Fruit fly (Drosophila melanogaster) whole organism, embryonic: ENCODE data around the gene bsk.

Experiments used
- Atf3 ChIP-seq: fragments of 200-800 bp; sonication (Bioruptor generic); optimal IDR thresholded peaks from 3 replicates; lab custom pipeline; 2016; ENCODE audit warnings: missing biosample characterization, missing genetic modification characterization
- Awh ChIP-seq: fragments of 200-800 bp; sonication (Bioruptor generic); IDR thresholded peaks from 2 replicates; pipeline ENCODE4, ENCODE4 v1.3.6; 2022; ENCODE audit warnings: missing biosample characterization, missing genetic modification characterization
- CG10462 ChIP-seq: fragments of 200-800 bp; sonication (Bioruptor generic); optimal IDR thresholded peaks from 2 replicates; lab custom pipeline; 2016; ENCODE audit warnings: missing biosample characterization, missing genetic modification characterization
- CG11085 ChIP-seq: fragments of 200-800 bp; sonication (Bioruptor generic); IDR thresholded peaks from 2 replicates; pipeline ENCODE4 v1.3.6; 2022; ENCODE audit warnings: missing biosample characterization, missing genetic modification characterization
- CG12659 ChIP-seq: fragments of 200-800 bp; sonication (Bioruptor generic); optimal IDR thresholded peaks from 3 replicates; lab custom pipeline; 2017; ENCODE audit warnings: mild to moderate bottlenecking, missing biosample characterization, missing genetic modification reagents, missing genetic modification characterization
- CG13296 ChIP-seq: fragments of 200-800 bp; sonication (Bioruptor generic); optimal IDR thresholded peaks from 3 replicates; lab custom pipeline; 2018; ENCODE audit warnings: missing biosample characterization, mild to moderate bottlenecking, missing genetic modification characterization
- CG13624 ChIP-seq: fragments of 200-800 bp; sonication (Bioruptor generic); optimal IDR thresholded peaks from 2 replicates; lab custom pipeline; 2016; ENCODE audit warnings: missing biosample characterization, missing genetic modification characterization
- CG14050 ChIP-seq: fragments of 200-800 bp; sonication (Bioruptor generic); IDR thresholded peaks from 3 replicates; pipeline ENCODE4 v1.3.6; 2022; ENCODE audit warnings: missing biosample characterization, missing genetic modification characterization
- CG2712 ChIP-seq: fragments of 200-800 bp; optimal IDR thresholded peaks from 3 replicates; lab custom pipeline; 2019; ENCODE audit warnings: missing biosample characterization, mild to moderate bottlenecking, missing genetic modification characterization, moderate library complexity
- CG34422 ChIP-seq: fragments of 200-800 bp; sonication (Bioruptor generic); IDR thresholded peaks from 3 replicates; pipeline ENCODE4 v1.3.6; 2022; ENCODE audit warnings: missing biosample characterization, missing genetic modification characterization
- CG4360 ChIP-seq: fragments of 200-800 bp; sonication (Bioruptor generic); IDR thresholded peaks from 2 replicates; pipeline ENCODE4 v1.3.6; 2022; ENCODE audit warnings: missing biosample characterization, missing genetic modification characterization
- CG6175 ChIP-seq: fragments of 200-800 bp; sonication (Bioruptor generic); IDR thresholded peaks from 3 replicates; pipeline ENCODE4 v1.3.6; 2022; ENCODE audit warnings: missing biosample characterization, missing genetic modification characterization
- CG6683 ChIP-seq: fragments of 200-800 bp; sonication (Bioruptor generic); optimal IDR thresholded peaks from 2 replicates; lab custom pipeline; 2017; ENCODE audit warnings: missing biosample characterization, mild to moderate bottlenecking, missing genetic modification characterization, missing genetic modification reagents
- CG7372 ChIP-seq: fragments of 200-800 bp; sonication (Bioruptor generic); IDR thresholded peaks from 2 replicates; pipeline ENCODE4 v1.3.6; 2022; ENCODE audit warnings: missing biosample characterization, missing genetic modification characterization
- CG8290 ChIP-seq, 3 experiments: fragments of 200-800 bp; sonication (Bioruptor generic); optimal IDR thresholded peaks; 2 replicates each; lab custom pipeline; 2016 to 2019; ENCODE audit warnings: missing biosample characterization in 3 of 3, missing genetic modification characterization in 3 of 3, mild to moderate bottlenecking in 2 of 3, moderate library complexity in 1 of 3
- CG8924 ChIP-seq: fragments of 200-800 bp; optimal IDR thresholded peaks from 3 replicates; lab custom pipeline; 2019; ENCODE audit warnings: missing biosample characterization, mild to moderate bottlenecking, missing genetic modification characterization, moderate library complexity
- CG8944 ChIP-seq: fragments of 200-800 bp; sonication (Bioruptor generic); optimal IDR thresholded peaks from 3 replicates; lab custom pipeline; 2016; ENCODE audit warnings: missing biosample characterization, missing genetic modification characterization
- ERR ChIP-seq: fragments of 200-800 bp; sonication (Bioruptor generic); optimal IDR thresholded peaks from 2 replicates; lab custom pipeline; 2016; ENCODE audit warnings: missing biosample characterization, missing genetic modification characterization
- H15 ChIP-seq: fragments of 200-800 bp; sonication (Bioruptor generic); IDR thresholded peaks from 3 replicates; pipeline ENCODE4 v1.3.6; 2022; ENCODE audit warnings: missing biosample characterization, missing genetic modification characterization
- HHEX ChIP-seq: fragments of 200-800 bp; sonication (Bioruptor generic); optimal IDR thresholded peaks from 3 replicates; lab custom pipeline; 2017; ENCODE audit warnings: missing biosample characterization, mild to moderate bottlenecking, missing genetic modification characterization, missing genetic modification reagents
- Hey ChIP-seq: fragments of 200-800 bp; sonication (Bioruptor generic); optimal IDR thresholded peaks from 3 replicates; lab custom pipeline; 2018; ENCODE audit warnings: missing biosample characterization, mild to moderate bottlenecking, missing genetic modification characterization
- Hr78 ChIP-seq, 2 experiments: fragments of 200-800 bp in 1 of 2; fragments of >200 bp in 1 of 2; sonication (Bioruptor generic) in 1 of 2; optimal IDR thresholded peaks; 2 replicates each; lab custom pipeline; 2017 to 2019; ENCODE audit warnings: missing biosample characterization in 2 of 2, missing genetic modification characterization in 2 of 2, mild to moderate bottlenecking in 1 of 2, moderate library complexity in 1 of 2
- Lhr ChIP-seq: fragments of 200-800 bp; sonication (Bioruptor generic); optimal IDR thresholded peaks from 3 replicates; lab custom pipeline; 2017; ENCODE audit warnings: mild to moderate bottlenecking, missing biosample characterization, missing genetic modification reagents, missing genetic modification characterization
- Optix ChIP-seq: fragments of 200-800 bp; sonication (Bioruptor generic); IDR thresholded peaks from 3 replicates; pipeline ENCODE4 v1.3.6; 2022; ENCODE audit warnings: missing biosample characterization, missing genetic modification characterization
- Pdp1 ChIP-seq, 2 experiments: fragments of 200-800 bp; sonication (Bioruptor generic); optimal IDR thresholded peaks; 3 replicates each; lab custom pipeline; 2016; ENCODE audit warnings: missing biosample characterization in 2 of 2, missing genetic modification characterization in 2 of 2, mild to moderate bottlenecking in 1 of 2, moderate library complexity in 1 of 2
- Ravus ChIP-seq: fragments of 200-800 bp; sonication (Bioruptor generic); IDR thresholded peaks from 2 replicates; pipeline ENCODE4 v1.3.6; 2022; ENCODE audit warnings: missing biosample characterization, missing genetic modification characterization
- Sox100B ChIP-seq: fragments of 200-800 bp; sonication (Bioruptor generic); optimal IDR thresholded peaks from 3 replicates; lab custom pipeline; 2018; ENCODE audit warnings: missing biosample characterization, mild to moderate bottlenecking, missing genetic modification characterization
- Ssrp ChIP-seq: fragments of 200-800 bp; sonication (Bioruptor generic); optimal IDR thresholded peaks from 2 replicates; lab custom pipeline; 2018; ENCODE audit warnings: missing biosample characterization, mild to moderate bottlenecking, missing genetic modification characterization, moderate library complexity
- Tbp ChIP-seq: fragments of >200 bp; optimal IDR thresholded peaks from 2 replicates; lab custom pipeline; 2018; ENCODE audit warnings: missing biosample characterization, missing genetic modification characterization
- Usf ChIP-seq: fragments of 200-800 bp; sonication (Bioruptor generic); optimal IDR thresholded peaks from 2 replicates; lab custom pipeline; 2017; ENCODE audit warnings: missing genotype, missing biosample characterization, missing genetic modification characterization
- chn ChIP-seq: fragments of 200-800 bp; sonication (Bioruptor generic); optimal IDR thresholded peaks from 2 replicates; lab custom pipeline; 2016; ENCODE audit warnings: missing biosample characterization, missing genetic modification characterization
- crol ChIP-seq: fragments of 200-800 bp; sonication (Bioruptor generic); IDR thresholded peaks from 2 replicates; pipeline ENCODE4 v1.3.6; 2022; ENCODE audit warnings: missing biosample characterization, missing genetic modification characterization
- da ChIP-seq: fragments of 200-800 bp; sonication (Bioruptor generic); optimal IDR thresholded peaks from 2 replicates; lab custom pipeline; 2016; ENCODE audit warnings: missing biosample characterization, missing genetic modification characterization
- dati ChIP-seq: fragments of 200-800 bp; sonication (Bioruptor generic); IDR thresholded peaks from 2 replicates; pipeline ENCODE4 v1.3.6; 2022; ENCODE audit warnings: missing biosample characterization, missing genetic modification characterization
- emc ChIP-seq: fragments of 200-800 bp; sonication (Bioruptor generic); optimal IDR thresholded peaks from 2 replicates; lab custom pipeline; 2016; ENCODE audit warnings: missing biosample characterization, missing genetic modification characterization
- en ChIP-seq: fragments of 200-800 bp; sonication (Bioruptor generic); optimal IDR thresholded peaks from 2 replicates; lab custom pipeline; 2016; ENCODE audit warnings: missing biosample characterization, missing genetic modification characterization
- esg ChIP-seq: fragments of 200-800 bp; sonication (Bioruptor generic); conservative IDR thresholded peaks from 2 replicates; pipeline ENCODE4 v1.3.6; 2022; ENCODE audit warnings: missing biosample characterization, missing genetic modification characterization
- gfzf ChIP-seq: fragments of 200-800 bp; sonication (Bioruptor generic); optimal IDR thresholded peaks from 2 replicates; lab custom pipeline; 2016; ENCODE audit warnings: missing biosample characterization, mild to moderate bottlenecking, missing genetic modification characterization, moderate library complexity
- lab ChIP-seq: fragments of 200-800 bp; sonication (Bioruptor generic); optimal IDR thresholded peaks from 3 replicates; lab custom pipeline; 2017; ENCODE audit warnings: missing biosample characterization, missing genetic modification characterization, mild to moderate bottlenecking, moderate library complexity, missing genetic modification reagents
- mam ChIP-seq: fragments of 200-800 bp; sonication (Bioruptor generic); optimal IDR thresholded peaks from 3 replicates; lab custom pipeline; 2016; ENCODE audit warnings: missing biosample characterization, missing genetic modification characterization
- mld ChIP-seq: fragments of 200-800 bp; sonication (Bioruptor generic); IDR thresholded peaks from 3 replicates; pipeline ENCODE4 v1.3.6; 2022; ENCODE audit warnings: missing biosample characterization, missing genetic modification characterization; ENCODE audit not compliant: partially characterized antibody
- nerfin-2 ChIP-seq: fragments of 200-800 bp; sonication (Bioruptor generic); IDR thresholded peaks from 2 replicates; pipeline ENCODE4 v1.3.6; 2022; ENCODE audit warnings: missing biosample characterization, missing genetic modification characterization; ENCODE audit not compliant: partially characterized antibody
- pita ChIP-seq: fragments of 200-800 bp; sonication (Bioruptor generic); optimal IDR thresholded peaks from 2 replicates; lab custom pipeline; 2017; ENCODE audit warnings: missing biosample characterization, mild to moderate bottlenecking, missing genetic modification characterization
- pros ChIP-seq: fragments of 200-800 bp; sonication (Bioruptor generic); optimal IDR thresholded peaks from 3 replicates; lab custom pipeline; 2019; ENCODE audit warnings: missing biosample characterization, mild to moderate bottlenecking, missing genetic modification characterization, moderate library complexity
- ro ChIP-seq: fragments of 200-800 bp; sonication (Bioruptor generic); IDR thresholded peaks from 2 replicates; pipeline ENCODE4 v1.3.6; 2022; ENCODE audit warnings: missing biosample characterization, missing genetic modification characterization
- run ChIP-seq: fragments of 200-800 bp; sonication (Bioruptor generic); optimal IDR thresholded peaks from 3 replicates; lab custom pipeline; 2018; ENCODE audit warnings: missing biosample characterization, mild to moderate bottlenecking, missing genetic modification characterization
- sens ChIP-seq: fragments of 200-800 bp; sonication (Bioruptor generic); peaks from one replicate; lab custom pipeline; 2016; ENCODE audit warnings: missing biosample characterization, missing genetic modification characterization
- tna ChIP-seq: fragments of 200-800 bp; sonication (Bioruptor generic); IDR thresholded peaks from 2 replicates; pipeline ENCODE4 v1.3.6; 2022; ENCODE audit warnings: missing biosample characterization, missing genetic modification characterization; ENCODE audit not compliant: partially characterized antibody
- zen2 ChIP-seq: fragments of 200-800 bp; sonication (Bioruptor generic); IDR thresholded peaks from 3 replicates; pipeline ENCODE4 v1.3.6; 2022; ENCODE audit warnings: missing biosample characterization, missing genetic modification characterization; ENCODE audit not compliant: partially characterized antibody

The bsk gene

DNA sequence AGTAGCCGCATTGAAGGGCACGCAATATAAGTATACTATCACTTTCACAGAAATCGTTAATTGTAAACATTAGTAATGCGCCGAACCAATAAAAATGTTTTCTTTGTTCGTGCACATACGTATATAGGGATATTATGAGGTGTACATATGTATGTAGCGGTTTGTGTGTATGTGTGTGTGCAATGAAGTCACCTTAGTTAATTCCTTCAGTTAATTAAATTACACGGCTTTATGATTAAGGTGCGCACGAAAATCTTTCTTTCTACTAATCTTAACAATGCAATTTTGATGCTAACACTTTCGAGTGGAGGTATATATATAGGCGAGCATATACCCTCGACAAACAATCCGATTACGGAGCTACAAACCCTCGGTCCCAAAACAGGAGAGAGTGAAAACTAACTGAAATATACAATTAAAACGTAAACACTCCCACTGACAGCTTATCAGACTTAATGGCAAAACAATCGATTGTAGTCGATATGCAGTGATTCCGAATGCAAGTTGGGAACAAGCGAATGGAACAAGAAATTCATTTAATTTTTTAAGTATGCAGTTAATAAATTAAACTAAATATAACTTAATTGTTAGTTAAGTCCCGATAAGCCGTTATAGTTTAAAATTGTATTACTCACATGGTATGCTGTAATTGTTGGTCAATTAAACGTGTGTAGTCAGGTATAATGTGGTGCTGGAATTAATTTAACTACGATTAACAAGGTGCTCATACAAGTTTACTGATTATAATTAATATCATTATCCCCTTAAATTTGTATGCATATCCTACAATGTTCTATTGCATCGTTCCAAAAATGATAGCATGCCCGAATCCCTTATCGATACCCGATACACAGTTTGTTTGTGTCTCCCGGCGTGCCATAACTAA is 29.6 kb downstream of the bsk start, which contains the start of the genes Npc1a and Prosalpha6 (continued):
- no peak for TF ChIP-seq Sox100B
- no peak for TF ChIP-seq da (GFP tag; lab: Kevin White, UChicago)
- peak; percentile 9 to 40 for TF ChIP-seq Pdp1 (GFP tag; optimal IDR thresholded peaks at IDR 0.05; lab: Kevin White, UChicago)
- no peak for TF ChIP-seq esg (GFP tag; lab: Robert Waterston, UW)
- peak; percentile 8 for TF ChIP-seq gfzf (GFP tag; lab: Kevin White, UChicago)
- no peak for TF ChIP-seq CG7372
- TF ChIP-seq CG14050 (GFP tag; lab: Robert Waterston, UW): no peak
- TF ChIP-seq Atf3: no peak
- TF ChIP-seq CG6683 (GFP tag; lab: Kevin White, UChicago): no peak
- no peak for TF ChIP-seq ro (GFP tag; lab: Robert Waterston, UW)
- TF ChIP-seq CG8944 (GFP tag; lab: Kevin White, UChicago): no peak
- peak; percentile 1 for TF ChIP-seq mam (GFP tag; lab: Kevin White, UChicago)
- no peak for TF ChIP-seq CG4360 (GFP tag; lab: Robert Waterston, UW)
- 0 out of 2 replicates have a peak, but pooled peaks have one; percentile 27 for TF ChIP-seq nerfin-2 (GFP tag; lab: Robert Waterston, UW)
- no peak for TF ChIP-seq Optix
- TF ChIP-seq Usf (GFP tag; lab: Kevin White, UChicago): no peak
- no peak for TF ChIP-seq HHEX (GFP tag; lab: Kevin White, UChicago)
- TF ChIP-seq H15: no peak
- no peak for TF ChIP-seq tna (GFP tag; lab: Robert Waterston, UW)
- no peak for TF ChIP-seq Ravus
- no peak for TF ChIP-seq CG6175 (GFP tag; lab: Robert Waterston, UW)
- peak; percentile 77 for TF ChIP-seq CG8290 (GFP tag; optimal IDR thresholded peaks at IDR 0.05; lab: Kevin White, UChicago)
- peak; percentile 72 to 82 for TF ChIP-seq CG8290 (tag; optimal IDR thresholded peaks at IDR 0.05; lab: Kevin White, UChicago)
- TF ChIP-seq emc (GFP tag; lab: Kevin White, UChicago): no peak
- TF ChIP-seq CG13624 (GFP tag; lab: Kevin White, UChicago): no peak
- TF ChIP-seq lab (GFP tag; lab: Kevin White, UChicago): no peak
- TF ChIP-seq dati (GFP tag; lab: Robert Waterston, UW): no peak
- TF ChIP-seq CG12659 (GFP tag; lab: Kevin White, UChicago): peak; percentile 63
- TF ChIP-seq Ssrp: no peak
- TF ChIP-seq run (tag; lab: Kevin White, UChicago): no peak
- TF ChIP-seq Hey (tag; lab: Kevin White, UChicago): no peak
- no peak for TF ChIP-seq Hr78 (GFP tag; optimal IDR thresholded peaks at IDR 0.05; lab: Kevin White, UChicago)
- TF ChIP-seq CG13296 (GFP tag; lab: Kevin White, UChicago): no peak
- TF ChIP-seq mld: no peak
- TF ChIP-seq CG10462 (GFP tag; lab: Kevin White, UChicago): no peak
- no peak for TF ChIP-seq pita (GFP tag; lab: Kevin White, UChicago)
- no peak for TF ChIP-seq chn (GFP tag; lab: Kevin White, UChicago)
- no peak for TF ChIP-seq crol
- no peak for TF ChIP-seq pros (GFP tag; lab: Kevin White, UChicago)
- TF ChIP-seq Lhr (GFP tag; lab: Kevin White, UChicago): peak; percentile 33
- peak; percentile 47 for TF ChIP-seq CG8924
- TF ChIP-seq CG11085 (GFP tag; lab: Robert Waterston, UW): no peak
- TF ChIP-seq CG2712 (tag; lab: Kevin White, UChicago): peak; percentile 51
- TF ChIP-seq en (GFP tag; lab: Kevin White, UChicago): no peak
- peak; percentile 34; the same call in 1 of the 3 replicates for TF ChIP-seq CG34422 (GFP tag; lab: Robert Waterston, UW)
- no peak for TF ChIP-seq Tbp
- peak; percentile 77 for TF ChIP-seq sens (GFP tag; lab: Kevin White, UChicago)
- TF ChIP-seq ERR (GFP tag; lab: Kevin White, UChicago): no peak
- no peak; the same call in 2 of the 3 replicates for TF ChIP-seq zen2 (GFP tag; lab: Robert Waterston, UW)
- no peak for TF ChIP-seq Awh (GFP tag; lab: Robert Waterston, UW)
